Fruit fly (Drosophila melanogaster) whole organism: ENCODE data around the gene Clk.

Experiments
- CG8478 ChIP-seq: fragments of >200 bp; optimal IDR thresholded peaks from 2 replicates; lab custom pipeline; 2018; ENCODE audit warnings: inconsistent platforms
- Dll ChIP-seq: fragments of >200 bp; optimal IDR thresholded peaks from 2 replicates; lab custom pipeline; 2017
- pan ChIP-seq: fragments of >200 bp; optimal IDR thresholded peaks from 2 replicates; lab custom pipeline; 2017

- TF ChIP-seq CG8478 (lab: Kevin White, UChicago) (no peak), pan (lab: Kevin White, UChicago) (no peak), Dll (lab: Kevin White, UChicago) (no peak)
Measured at dm6 chr3L:7726690-7727089, 48.7 kb downstream of the Clk start.
